Fruit fly (Drosophila melanogaster): ENCODE measurements around the gene GramD1B.

dm6 chr2L:3366043-3366679, 7.0 kb downstream of the GramD1B start:
- TF ChIP-seq Hr96 (GFP tag; optimal IDR thresholded peaks at IDR 0.05) (no peak), CG7045 (GFP tag; optimal IDR thresholded peaks at IDR 0.05) (no peak), CG11617 (GFP tag; optimal IDR thresholded peaks at IDR 0.05) (peak; percentile 20), tj (GFP tag; optimal IDR thresholded peaks at IDR 0.05) (peak; percentile 37), kay (GFP tag; ENCODE audit: borderline replicate concordance) (no peak), cic (GFP tag; optimal IDR thresholded peaks at IDR 0.05) (peak; percentile 90), toe (GFP tag; optimal IDR thresholded peaks at IDR 0.05) (no peak), Crg-1 (GFP tag; optimal IDR thresholded peaks at IDR 0.05) (no peak), pad (GFP tag; optimal IDR thresholded peaks at IDR 0.05) (no peak), CG12768 (GFP tag; optimal IDR thresholded peaks at IDR 0.05) (peak; percentile 53), CG1620 (GFP tag; optimal IDR thresholded peaks at IDR 0.05) (no peak), Clk (GFP tag; optimal IDR thresholded peaks at IDR 0.05) (no peak), ovo (GFP tag; optimal IDR thresholded peaks at IDR 0.05) (no peak), CG14711 (tag; optimal IDR thresholded peaks at IDR 0.05) (no peak)
